Fruit fly (Drosophila melanogaster): ENCODE results near the gene Drsl6.

Drsl6 gene

DNA sequence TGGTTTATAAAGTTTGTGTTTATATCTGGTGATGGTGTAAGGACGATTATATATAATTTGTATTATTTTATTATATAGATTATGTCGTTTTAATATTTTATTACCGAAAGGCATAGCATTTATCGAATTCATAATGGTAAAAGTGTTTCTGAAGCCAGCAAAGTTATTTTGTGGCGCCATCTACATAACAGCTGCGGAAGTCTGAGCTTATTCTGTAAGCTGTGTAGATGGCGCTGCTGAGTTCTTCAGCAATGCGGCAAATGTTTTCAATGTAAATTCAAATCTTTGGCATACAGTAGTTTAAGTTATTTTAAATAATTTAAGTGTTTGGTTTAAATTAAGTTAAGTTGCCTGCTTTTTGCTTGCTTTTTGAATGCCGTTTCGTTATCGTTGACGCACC, 47.8 kb downstream of the Drsl6 start (continued):
- TF ChIP-seq HLHmδ (GFP tag; optimal IDR thresholded peaks at IDR 0.05) (no peak), toy (GFP tag; IDR thresholded peaks at IDR 0.05) (no peak), CG4617 (GFP tag; optimal IDR thresholded peaks at IDR 0.05; ENCODE audit: borderline replicate concordance) (no peak), CG12659 (GFP tag; optimal IDR thresholded peaks at IDR 0.05) (no peak), NFAT (GFP tag; IDR thresholded peaks at IDR 0.05) (peak; percentile 84), CG3281 (GFP tag; optimal IDR thresholded peaks at IDR 0.05) (no peak), insv (GFP tag; optimal IDR thresholded peaks at IDR 0.05) (no peak), fu2 (GFP tag; optimal IDR thresholded peaks at IDR 0.05) (no peak), Usf (GFP tag; optimal IDR thresholded peaks at IDR 0.05) (no peak), sob (GFP tag; IDR thresholded peaks at IDR 0.05) (peak; percentile 53; the same call in 1 of the 2 replicates), CG14667 (GFP tag; IDR thresholded peaks at IDR 0.05) (peak; percentile 47), CG17612 (GFP tag; IDR thresholded peaks at IDR 0.05) (no peak), Dek (tag; optimal IDR thresholded peaks at IDR 0.05) (no peak), slbo (GFP tag; IDR thresholded peaks at IDR 0.05) (peak; percentile 79), Sox100B (GFP tag; optimal IDR thresholded peaks at IDR 0.05) (no peak), CG14860 (GFP tag; IDR thresholded peaks at IDR 0.05; ENCODE audit: partially characterized antibody) (no peak), ro (GFP tag; IDR thresholded peaks at IDR 0.05) (no peak), CG12942 (GFP tag; optimal IDR thresholded peaks at IDR 0.05) (no peak), Fer3 (tag; optimal IDR thresholded peaks at IDR 0.05) (peak; percentile 32), Ets97D (GFP tag; optimal IDR thresholded peaks at IDR 0.05) (no peak), CG7839 (tag; optimal IDR thresholded peaks at IDR 0.05) (peak; percentile 49), gcm (GFP tag; optimal IDR thresholded peaks at IDR 0.05) (no peak), CG5180 (GFP tag; optimal IDR thresholded peaks at IDR 0.05) (no peak), CG9797 (GFP tag; optimal IDR thresholded peaks at IDR 0.05) (no peak), tup (GFP tag; optimal IDR thresholded peaks at IDR 0.05) (no peak), Xbp1 (GFP tag; optimal IDR thresholded peaks at IDR 0.05) (peak; percentile 31), Kr (GFP tag; optimal IDR thresholded peaks at IDR 0.05) (no peak), scrt (GFP tag; optimal IDR thresholded peaks at IDR 0.05) (no peak), Hr51 (GFP tag; optimal IDR thresholded peaks at IDR 0.05) (no peak), dan (GFP tag; IDR thresholded peaks at IDR 0.05) (no peak), vvl (GFP tag; IDR thresholded peaks at IDR 0.05) (peak; percentile 22; the same call in 1 of the 2 replicates), ab (GFP tag; optimal IDR thresholded peaks at IDR 0.05) (no peak), Lim3 (GFP tag; IDR thresholded peaks at IDR 0.05) (no peak), hkb (optimal IDR thresholded peaks at IDR 0.05) (no peak), hkb (GFP tag; IDR thresholded peaks at IDR 0.05) (no peak), D19A (tag; optimal IDR thresholded peaks at IDR 0.05) (no peak), MTF-1 (GFP tag; optimal IDR thresholded peaks at IDR 0.05; ENCODE audit: borderline replicate concordance) (peak; percentile 32), Awh (GFP tag; IDR thresholded peaks at IDR 0.05) (no peak), CoRest (tag; optimal IDR thresholded peaks at IDR 0.05) (no peak), CG5245 (GFP tag; optimal IDR thresholded peaks at IDR 0.05) (peak; percentile 52), pum (GFP tag; optimal IDR thresholded peaks at IDR 0.05) (no peak), CG10654 (GFP tag; optimal IDR thresholded peaks at IDR 0.05) (peak; percentile 35), CG18764 (GFP tag; optimal IDR thresholded peaks at IDR 0.05) (peak; percentile 12), luna (GFP tag; optimal IDR thresholded peaks at IDR 0.05) (no peak), CG34224 (GFP tag; IDR thresholded peaks at IDR 0.05; ENCODE audit: partially characterized antibody) (no peak), ind (GFP tag; optimal IDR thresholded peaks at IDR 0.05) (peak; percentile 29), NC2β (GFP tag; optimal IDR thresholded peaks at IDR 0.05) (no peak), nerfin-1 (tag; optimal IDR thresholded peaks at IDR 0.05) (no peak), crp (GFP tag; optimal IDR thresholded peaks at IDR 0.05) (no peak), CG1602 (GFP tag; optimal IDR thresholded peaks at IDR 0.05) (no peak), CG15073 (GFP tag; optimal IDR thresholded peaks at IDR 0.05) (no peak)

Measured in whole organism, embryonic.